Worm (Caenorhabditis elegans) whole organism, L2 larva: ENCODE data around the gene F56A8.3.

Source experiments
- R02D3.7 ChIP-seq: fragments of 150-350 bp; optimal IDR thresholded peaks from 2 replicates; lab custom pipeline; 2014; ENCODE audit warnings: missing biosample characterization, missing genetic modification characterization
- aly-2 ChIP-seq: fragments of 150-350 bp; optimal IDR thresholded peaks from 2 replicates; lab custom pipeline; 2014; ENCODE audit warnings: missing biosample characterization, missing genetic modification characterization
- ama-1 ChIP-seq: fragments of 150-350 bp; optimal IDR thresholded peaks from 2 replicates; lab custom pipeline; 2018; ENCODE audit warnings: inconsistent platforms
- ceh-82 ChIP-seq: fragments of 150-350 bp; optimal IDR thresholded peaks from 2 replicates; lab custom pipeline; 2014; ENCODE audit warnings: missing biosample characterization, missing genetic modification characterization
- elt-1 ChIP-seq: fragments of 150-350 bp; optimal IDR thresholded peaks from 2 replicates; lab custom pipeline; 2014; ENCODE audit warnings: missing biosample characterization, missing genetic modification characterization
- lsy-2 ChIP-seq, 2 experiments: fragments of 150-350 bp in 1 of 2; sonication (generic microtip) in 1 of 2; optimal IDR thresholded peaks; 2 replicates each; lab custom pipeline; 2014 to 2017; ENCODE audit warnings: missing biosample characterization in 2 of 2, missing genetic modification characterization in 2 of 2
- nhr-77 ChIP-seq: fragments of 150-350 bp; optimal IDR thresholded peaks from 2 replicates; lab custom pipeline; 2014; ENCODE audit warnings: missing biosample characterization, missing genetic modification characterization
- sma-9 ChIP-seq, 2 experiments: fragments of 150-350 bp in 1 of 2; sonication (generic microtip) in 1 of 2; optimal IDR thresholded peaks; 2 replicates each; lab custom pipeline; 2014 to 2016; ENCODE audit warnings: missing genetic modification characterization in 2 of 2, mild to moderate bottlenecking in 1 of 2, missing biosample characterization in 1 of 2, missing compliant biosample characterization in 1 of 2, missing genetic modification reagents in 1 of 2, moderate library complexity in 1 of 2
- unc-62 ChIP-seq: fragments of 150-350 bp; optimal IDR thresholded peaks from 2 replicates; lab custom pipeline; 2014; ENCODE audit warnings: missing biosample characterization, missing genetic modification reagents, missing genetic modification characterization

DNA sequence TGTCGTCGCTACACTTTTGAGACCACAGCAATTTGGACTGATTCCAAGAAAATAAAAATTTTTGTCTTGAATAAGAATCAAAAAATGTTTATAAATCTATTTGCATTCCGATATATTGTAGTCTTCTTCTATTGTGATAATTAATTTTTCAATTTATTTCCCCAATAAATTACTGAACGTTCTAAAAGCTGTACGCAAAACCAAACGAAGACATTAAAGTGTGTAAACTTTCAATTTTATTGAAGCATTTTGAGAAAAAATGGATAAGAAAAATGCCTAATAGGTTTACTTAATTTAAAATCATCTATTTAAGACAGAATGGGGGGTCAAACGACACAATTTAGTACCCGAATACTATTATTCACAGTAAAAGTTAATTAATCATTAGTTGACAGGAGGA lies 45.9 kb downstream of the F56A8.3 start:
- TF ChIP-seq ceh-82 (tag; lab: Kevin White, UChicago) (no peak), lsy-2 (tag; optimal IDR thresholded peaks at IDR 0.05; lab: Kevin White, UChicago) (no peak), nhr-77 (tag; lab: Kevin White, UChicago) (no peak), ama-1 (lab: Kevin White, UChicago) (no peak), elt-1 (tag; lab: Kevin White, UChicago) (no peak), aly-2 (no peak), unc-62 (no peak), sma-9 (GFP tag; optimal IDR thresholded peaks at IDR 0.05; lab: Kevin White, UChicago) (no peak), sma-9 (tag; optimal IDR thresholded peaks at IDR 0.05; lab: Kevin White, UChicago) (no peak), R02D3.7 (no peak)
